Fruit fly (Drosophila melanogaster): ENCODE results near the gene Nepl21.

DNA sequence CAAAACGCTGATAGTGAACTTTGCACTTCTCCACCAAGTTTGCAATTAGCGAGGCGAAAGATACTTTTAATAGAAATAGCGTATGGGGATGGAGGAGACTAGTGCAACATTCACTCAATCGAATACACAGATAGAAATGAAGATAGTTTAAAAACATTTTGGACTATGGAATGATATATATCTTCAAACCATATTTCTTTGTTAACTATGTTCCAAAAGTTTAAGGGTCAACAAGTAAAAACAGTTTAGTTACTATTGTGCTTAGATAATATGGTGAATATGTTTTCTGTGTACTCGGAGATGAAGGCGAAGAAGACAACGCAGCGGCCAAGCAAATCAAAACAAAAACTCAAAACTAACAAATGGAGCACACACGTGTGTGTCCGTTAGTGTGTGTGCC, 20.7 kb downstream of the Nepl21 start:
- no peak for TF ChIP-seq Hr96 (GFP tag; optimal IDR thresholded peaks at IDR 0.05)
- TF ChIP-seq toe (GFP tag; optimal IDR thresholded peaks at IDR 0.05): no peak
- TF ChIP-seq cic (GFP tag; optimal IDR thresholded peaks at IDR 0.05): no peak
- no peak for TF ChIP-seq CG33017 (tag; optimal IDR thresholded peaks at IDR 0.05)
- TF ChIP-seq CG12768 (GFP tag; optimal IDR thresholded peaks at IDR 0.05): no peak
- no peak for TF ChIP-seq pad (GFP tag; optimal IDR thresholded peaks at IDR 0.05)
- no peak for TF ChIP-seq ovo (GFP tag; optimal IDR thresholded peaks at IDR 0.05)
